Fruit fly (Drosophila melanogaster): ENCODE measurements around the gene CG6216.

DNA sequence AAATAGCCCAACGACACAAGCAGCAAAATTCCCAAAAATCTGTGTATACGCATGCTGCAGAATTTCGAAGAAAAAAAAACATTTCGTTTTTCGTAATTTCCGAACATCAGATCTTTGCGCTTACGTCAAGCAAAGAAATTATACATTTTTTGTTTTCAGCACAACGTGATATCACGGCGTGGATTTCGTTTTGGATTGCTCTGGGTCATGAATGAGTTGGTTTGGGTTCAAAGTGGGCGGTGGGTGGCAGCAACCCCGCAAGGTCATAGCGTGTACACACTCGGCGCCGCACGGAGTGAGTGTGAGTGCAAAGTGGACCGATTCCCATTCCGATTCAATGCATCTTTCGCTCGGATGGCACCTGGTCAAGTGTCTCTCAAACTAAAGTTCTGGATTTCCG, 25.7 kb downstream of the CG6216 start:
- no peak for TF ChIP-seq CG11617 (GFP tag; optimal IDR thresholded peaks at IDR 0.05)
- TF ChIP-seq Mnt (GFP tag; optimal IDR thresholded peaks at IDR 0.05) = no peak
- TF ChIP-seq kay (GFP tag; ENCODE audit: borderline replicate concordance) = no peak
- TF ChIP-seq CG14711 (tag; optimal IDR thresholded peaks at IDR 0.05) = no peak
- no peak for TF ChIP-seq CG7045 (GFP tag; optimal IDR thresholded peaks at IDR 0.05)
- no peak for TF ChIP-seq Clk (GFP tag; optimal IDR thresholded peaks at IDR 0.05)
- no peak for TF ChIP-seq ovo (GFP tag; optimal IDR thresholded peaks at IDR 0.05)
- TF ChIP-seq cic (GFP tag; optimal IDR thresholded peaks at IDR 0.05) = no peak
- no peak for TF ChIP-seq CG5204 (GFP tag; optimal IDR thresholded peaks at IDR 0.05)
- TF ChIP-seq toe (GFP tag; optimal IDR thresholded peaks at IDR 0.05) = no peak
- TF ChIP-seq Crg-1 (GFP tag; optimal IDR thresholded peaks at IDR 0.05) = no peak

Data from whole organism, adult.